Worm (Caenorhabditis elegans) whole organism, young adult: ENCODE data around the gene F08G5.3.

ENCODE experiments used
- B0035.1 ChIP-seq: sonication (generic microtip); optimal IDR thresholded peaks from 2 replicates; lab custom pipeline; 2016; ENCODE audit warnings: missing genetic modification characterization, mild to moderate bottlenecking, missing compliant biosample characterization, missing genotype, missing genetic modification reagents
- F33H1.4 ChIP-seq: fragments of 200-800 bp; sonication (Bioruptor generic); IDR thresholded peaks from 2 replicates; pipeline ENCODE4 v1.3.6; 2022; ENCODE audit warnings: missing genetic modification reagents, missing genetic modification characterization, missing compliant biosample characterization
- F52B5.7 ChIP-seq: sonication (generic microtip); optimal IDR thresholded peaks from 2 replicates; lab custom pipeline; 2016; ENCODE audit warnings: mild to moderate bottlenecking, missing genetic modification characterization, missing compliant biosample characterization
- F57A8.1 ChIP-seq: fragments of 200-800 bp; sonication (Bioruptor generic); optimal IDR thresholded peaks from 2 replicates; lab custom pipeline; 2018; ENCODE audit warnings: mild to moderate bottlenecking, missing genetic modification characterization, moderate library complexity, missing compliant biosample characterization
- F57C9.4 ChIP-seq: sonication (generic microtip); optimal IDR thresholded peaks from 2 replicates; lab custom pipeline; 2017; ENCODE audit warnings: mild to moderate bottlenecking, missing genetic modification characterization, missing compliant biosample characterization
- K11D2.4 ChIP-seq: fragments of 200-800 bp; sonication (Bioruptor generic); IDR thresholded peaks from 2 replicates; pipeline ENCODE4 v1.3.6; 2022; ENCODE audit warnings: missing genetic modification reagents, missing genetic modification characterization, missing compliant biosample characterization
- K12H6.12 ChIP-seq: fragments of 200-800 bp; sonication (Bioruptor generic); optimal IDR thresholded peaks from 2 replicates; lab custom pipeline; 2018; ENCODE audit warnings: mild to moderate bottlenecking, missing genetic modification characterization, missing compliant biosample characterization
- Y67H2A.10 ChIP-seq: fragments of 200-800 bp; sonication (Bioruptor generic); conservative IDR thresholded peaks from 2 replicates; pipeline ENCODE4 v1.3.6; 2022; ENCODE audit warnings: missing genetic modification reagents, missing genetic modification characterization, missing compliant biosample characterization
- akir-1 ChIP-seq: fragments of 200-800 bp; sonication (Bioruptor generic); optimal IDR thresholded peaks from 2 replicates; lab custom pipeline; 2018; ENCODE audit warnings: mild to moderate bottlenecking, missing genetic modification characterization, moderate library complexity, missing compliant biosample characterization
- aptf-2 ChIP-seq: fragments of 200-800 bp; sonication (Bioruptor generic); conservative IDR thresholded peaks from 2 replicates; pipeline ENCODE4 v1.3.6; 2022; ENCODE audit warnings: missing genetic modification reagents, missing genetic modification characterization, missing compliant biosample characterization
- atf-7 ChIP-seq: sonication (generic microtip); optimal IDR thresholded peaks from 2 replicates; lab custom pipeline; 2017; ENCODE audit warnings: mild to moderate bottlenecking, missing genetic modification characterization, missing compliant biosample characterization
- athp-1 ChIP-seq: sonication (generic microtip); optimal IDR thresholded peaks from 2 replicates; lab custom pipeline; 2017; ENCODE audit warnings: mild to moderate bottlenecking, missing genetic modification characterization, missing compliant biosample characterization
- attf-5 ChIP-seq: fragments of 200-800 bp; sonication (Bioruptor generic); optimal IDR thresholded peaks from 2 replicates; lab custom pipeline; 2018; ENCODE audit warnings: mild to moderate bottlenecking, missing genetic modification characterization, missing compliant biosample characterization
- ccch-3 ChIP-seq: fragments of 200-800 bp; sonication (Bioruptor generic); optimal IDR thresholded peaks from 2 replicates; lab custom pipeline; 2018; ENCODE audit warnings: mild to moderate bottlenecking, missing genetic modification characterization, missing compliant biosample characterization
- cebp-2 ChIP-seq: fragments of 200-800 bp; sonication (Bioruptor generic); IDR thresholded peaks from 2 replicates; pipeline ENCODE4 v1.3.6; 2022; ENCODE audit warnings: missing genetic modification characterization, missing compliant biosample characterization
- ceh-40 ChIP-seq: fragments of 200-800 bp; sonication (Bioruptor generic); IDR thresholded peaks from 2 replicates; pipeline ENCODE4 v1.3.6; 2022; ENCODE audit warnings: missing genetic modification characterization, missing compliant biosample characterization
- ceh-91 ChIP-seq: fragments of 200-800 bp; sonication (Bioruptor generic); IDR thresholded peaks from 2 replicates; pipeline ENCODE4 v1.3.6; 2022; ENCODE audit warnings: missing genetic modification reagents, missing genetic modification characterization, missing compliant biosample characterization
- die-1 ChIP-seq: sonication (generic microtip); optimal IDR thresholded peaks from 2 replicates; lab custom pipeline; 2016; ENCODE audit warnings: missing genotype, mild to moderate bottlenecking, missing genetic modification characterization, missing compliant biosample characterization
- efl-1 ChIP-seq: fragments of 150-350 bp; optimal IDR thresholded peaks from 2 replicates; lab custom pipeline; 2014; ENCODE audit warnings: missing biosample characterization, missing genetic modification reagents, missing genetic modification characterization
- egl-44 ChIP-seq: fragments of 200-800 bp; sonication (Bioruptor generic); IDR thresholded peaks from 2 replicates; pipeline ENCODE4 v1.3.6; 2022; ENCODE audit warnings: missing genetic modification reagents, missing genetic modification characterization, missing compliant biosample characterization
- ets-4 ChIP-seq: fragments of 200-800 bp; sonication (Bioruptor generic); optimal IDR thresholded peaks from 2 replicates; lab custom pipeline; 2018; ENCODE audit warnings: mild to moderate bottlenecking, missing genetic modification characterization, missing compliant biosample characterization
- hlh-26 ChIP-seq: fragments of 200-800 bp; sonication (Bioruptor generic); conservative IDR thresholded peaks from 2 replicates; pipeline ENCODE4 v1.3.6; 2022; ENCODE audit warnings: missing genetic modification reagents, missing genetic modification characterization, missing compliant biosample characterization
- hrde-1 ChIP-seq: sonication (generic microtip); optimal IDR thresholded peaks from 2 replicates; lab custom pipeline; 2016; ENCODE audit warnings: missing genetic modification characterization, mild to moderate bottlenecking, missing compliant biosample characterization, moderate library complexity, missing genotype, missing genetic modification reagents, borderline replicate concordance
- let-526 ChIP-seq: fragments of 200-800 bp; sonication (Bioruptor generic); IDR thresholded peaks from 2 replicates; pipeline ENCODE4 v1.3.6; 2022; ENCODE audit warnings: missing genetic modification reagents, missing genetic modification characterization, missing compliant biosample characterization
- lin-26 ChIP-seq: fragments of 200-800 bp; sonication (Bioruptor generic); IDR thresholded peaks from 2 replicates; pipeline ENCODE4 v1.3.6; 2022; ENCODE audit warnings: missing genetic modification reagents, missing genetic modification characterization, missing compliant biosample characterization
- lin-40 ChIP-seq: sonication (generic microtip); optimal IDR thresholded peaks from 2 replicates; lab custom pipeline; 2016; ENCODE audit warnings: missing genetic modification characterization, mild to moderate bottlenecking, missing compliant biosample characterization, missing genotype, missing genetic modification reagents
- madf-10 ChIP-seq: sonication (generic microtip); optimal IDR thresholded peaks from 2 replicates; lab custom pipeline; 2016; ENCODE audit warnings: mild to moderate bottlenecking, missing genetic modification characterization, missing compliant biosample characterization
- mes-4 ChIP-seq: sonication (generic microtip); optimal IDR thresholded peaks from 2 replicates; lab custom pipeline; 2016; ENCODE audit warnings: missing genotype, missing genetic modification characterization, missing compliant biosample characterization
- nfya-1 ChIP-seq: sonication (generic microtip); optimal IDR thresholded peaks from 2 replicates; lab custom pipeline; 2017; ENCODE audit warnings: antibody characterized with exemption, missing compliant biosample characterization, missing genetic modification characterization, borderline replicate concordance; ENCODE audit not compliant: insufficient read depth
- nhr-27 ChIP-seq: fragments of 200-800 bp; sonication (Bioruptor generic); optimal IDR thresholded peaks from 2 replicates; lab custom pipeline; 2018; ENCODE audit warnings: mild to moderate bottlenecking, missing genetic modification characterization, moderate library complexity, missing compliant biosample characterization
- nhr-80 ChIP-seq: sonication (generic microtip); optimal IDR thresholded peaks from 2 replicates; lab custom pipeline; 2016; ENCODE audit warnings: missing genetic modification characterization, missing compliant biosample characterization
- pbrm-1 ChIP-seq: fragments of 200-800 bp; sonication (Bioruptor generic); IDR thresholded peaks from 2 replicates; pipeline ENCODE4 v1.3.6; 2022; ENCODE audit warnings: missing genetic modification reagents, missing genetic modification characterization, missing compliant biosample characterization
- pha-4 ChIP-seq: fragments of 150-350 bp; sonication (generic microtip); optimal IDR thresholded peaks from 2 replicates; lab custom pipeline; 2014; ENCODE audit warnings: missing biosample characterization, missing genetic modification reagents, missing genetic modification characterization
- snpc-3.4 ChIP-seq: sonication (generic microtip); optimal IDR thresholded peaks from 2 replicates; lab custom pipeline; 2017; ENCODE audit warnings: missing genetic modification characterization, mild to moderate bottlenecking, missing compliant biosample characterization, antibody characterized with exemption, moderate library complexity, missing genotype, missing genetic modification reagents
- sptf-2 ChIP-seq: fragments of 200-800 bp; sonication (Bioruptor generic); optimal IDR thresholded peaks from 2 replicates; lab custom pipeline; 2018; ENCODE audit warnings: mild to moderate bottlenecking, missing genetic modification characterization, missing compliant biosample characterization
- tbx-9 ChIP-seq: sonication (generic microtip); optimal IDR thresholded peaks from 2 replicates; lab custom pipeline; 2016; ENCODE audit warnings: borderline replicate concordance, missing genetic modification characterization, inconsistent platforms, missing compliant biosample characterization
- tlf-1 ChIP-seq: fragments of 200-800 bp; sonication (Bioruptor generic); optimal IDR thresholded peaks from 2 replicates; lab custom pipeline; 2018; ENCODE audit warnings: mild to moderate bottlenecking, missing genetic modification characterization, missing compliant biosample characterization
- ztf-22 ChIP-seq: fragments of 200-800 bp; sonication (Bioruptor generic); optimal IDR thresholded peaks from 2 replicates; lab custom pipeline; 2018; ENCODE audit warnings: mild to moderate bottlenecking, missing genetic modification characterization, moderate library complexity, missing compliant biosample characterization
- ztf-28 ChIP-seq: fragments of 200-800 bp; sonication (Bioruptor generic); IDR thresholded peaks from 2 replicates; pipeline ENCODE4 v1.3.6; 2022; ENCODE audit warnings: missing genetic modification reagents, missing genetic modification characterization, missing compliant biosample characterization

F08G5.3 gene

DNA sequence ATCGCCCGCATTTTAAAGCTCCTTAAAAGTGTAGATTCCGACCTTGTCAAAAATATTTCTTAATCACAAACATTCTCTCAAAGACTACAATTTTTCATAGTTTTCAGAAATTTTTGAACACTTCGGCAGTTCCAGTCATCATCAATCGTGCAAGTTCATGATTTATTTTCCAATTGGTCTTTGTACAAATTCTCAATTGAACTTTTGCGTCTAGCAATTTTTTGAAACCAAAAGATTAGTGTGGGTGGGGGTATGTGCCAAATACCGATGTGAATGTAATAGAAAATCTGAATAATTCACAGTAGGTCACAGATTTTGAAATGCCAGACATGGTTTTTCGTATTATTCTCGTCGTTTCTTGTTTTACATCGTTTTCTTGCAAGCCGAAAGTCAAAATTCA, 21.0 kb upstream of the F08G5.3 start, which contains the start of gene clec-185 (continued):
- no peak for TF ChIP-seq die-1

DNA sequence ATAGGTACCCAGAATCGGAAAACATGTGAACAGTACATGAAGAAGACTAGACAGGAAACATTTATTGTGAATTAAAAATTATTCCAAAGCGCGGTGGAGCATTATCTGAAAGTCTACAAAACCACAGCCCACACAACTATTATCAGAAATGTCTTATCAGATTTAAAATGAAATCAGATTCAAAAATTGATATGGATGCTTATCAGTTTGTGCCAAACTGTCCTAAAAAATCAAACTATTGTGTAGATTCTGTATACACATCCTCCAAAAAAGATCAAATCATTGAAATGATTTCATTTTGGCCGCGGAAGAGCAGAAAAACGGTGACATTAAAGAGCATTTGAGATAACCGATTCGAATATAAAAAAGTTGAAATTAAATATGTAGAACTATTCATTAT, 18.1 kb upstream of the F08G5.3 start, which contains the start of gene irg-4:
irg-4 (plus strand) TSS at position 392 of the 400 bp plus-strand sequence.
- no peak for TF ChIP-seq akir-1 (GFP tag; lab: Kevin White, UChicago)
- peak; percentile 74 for TF ChIP-seq nhr-80 (tag; lab: Kevin White, UChicago)
- TF ChIP-seq, all 124 proteins: peak for 1

DNA sequence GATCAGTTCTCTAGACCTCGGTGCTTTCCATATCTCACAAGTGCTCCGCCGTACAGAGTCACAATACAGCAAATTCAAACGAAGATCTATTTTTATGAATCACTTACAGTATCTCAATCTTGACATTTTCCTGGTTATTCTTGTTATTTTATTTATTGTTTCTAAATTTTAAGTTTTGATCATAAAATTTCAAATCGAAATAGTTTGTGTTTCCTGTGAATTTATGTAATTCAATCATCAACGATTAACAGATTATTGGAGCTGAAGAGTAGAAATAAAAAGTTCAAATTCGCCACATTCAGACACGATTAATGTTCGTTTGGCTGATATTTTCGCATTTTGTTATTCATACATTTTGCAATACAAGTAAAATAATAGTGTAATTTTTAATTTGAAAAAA, 15.0 kb upstream of the F08G5.3 start, which contains the start of gene clec-184:
clec-184 (plus strand) TSS at position 301 of the 400 bp plus-strand sequence.
- TF ChIP-seq atf-7 = no peak
- TF ChIP-seq, all 124 proteins: peak for 0

DNA sequence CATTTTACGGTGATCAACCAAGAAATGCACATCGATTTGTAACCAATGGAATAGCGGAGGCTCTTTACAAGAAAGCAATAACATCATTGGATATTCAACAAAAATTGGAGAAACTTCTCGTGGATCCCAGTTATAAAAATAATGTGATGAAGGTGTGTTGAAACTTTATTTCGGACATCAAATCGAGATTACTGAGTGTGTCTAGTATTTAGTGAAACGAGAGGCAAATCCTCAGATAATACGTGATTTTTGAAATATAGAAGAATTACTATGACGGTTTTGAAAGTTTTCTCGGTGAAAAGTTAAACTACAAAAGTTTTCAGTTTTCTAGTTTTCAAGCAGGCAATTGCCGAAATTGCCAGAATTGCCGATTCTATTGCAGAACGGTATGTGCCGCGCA, 14.4 kb upstream of the F08G5.3 start:
- TF ChIP-seq F57C9.4 (tag; lab: Kevin White, UChicago) (no peak), lin-40 (tag; lab: Kevin White, UChicago) (no peak), hrde-1 (tag; lab: Kevin White, UChicago) (no peak), Y67H2A.10 (GFP tag; lab: Robert Waterston, UW) (no peak), pbrm-1 (GFP tag; lab: Robert Waterston, UW) (no peak), mes-4 (tag; lab: Kevin White, UChicago) (no peak), nhr-80 (tag; lab: Kevin White, UChicago) (no peak)

DNA sequence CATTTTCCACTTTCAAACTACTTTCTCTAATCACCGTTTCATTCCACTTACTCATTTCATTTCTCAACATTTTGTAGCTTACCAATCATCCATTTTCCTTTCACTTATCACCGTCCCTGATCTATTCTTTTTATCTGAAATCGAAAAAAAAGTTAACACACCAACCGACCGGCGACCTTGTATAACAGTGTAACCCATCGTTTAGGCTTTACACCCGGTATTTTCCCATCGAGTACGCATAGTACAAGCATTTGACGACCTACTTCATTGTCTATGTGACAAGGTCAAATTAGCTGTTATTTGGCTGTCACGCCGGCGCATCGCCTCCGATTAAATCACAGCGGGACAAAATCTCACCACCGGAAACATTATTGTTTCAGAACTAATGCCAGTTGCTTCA, 12.1 kb upstream of the F08G5.3 start:
- TF ChIP-seq ccch-3 (GFP tag; lab: Kevin White, UChicago) (no peak), hlh-26 (GFP tag; lab: Robert Waterston, UW) (no peak), pha-4 (tag; lab: Kevin White, UChicago) (no peak), ztf-22 (GFP tag; lab: Kevin White, UChicago) (no peak), ceh-40 (no peak), ceh-91 (GFP tag; lab: Robert Waterston, UW) (no peak), egl-44 (GFP tag; lab: Robert Waterston, UW) (no peak), ets-4 (GFP tag; lab: Kevin White, UChicago) (no peak), efl-1 (GFP tag; lab: Kevin White, UChicago) (no peak), tlf-1 (no peak), mes-4 (tag; lab: Kevin White, UChicago) (no peak), attf-5 (GFP tag; lab: Kevin White, UChicago) (no peak), sptf-2 (GFP tag; lab: Kevin White, UChicago) (no peak), F33H1.4 (GFP tag; lab: Robert Waterston, UW) (no peak)

DNA sequence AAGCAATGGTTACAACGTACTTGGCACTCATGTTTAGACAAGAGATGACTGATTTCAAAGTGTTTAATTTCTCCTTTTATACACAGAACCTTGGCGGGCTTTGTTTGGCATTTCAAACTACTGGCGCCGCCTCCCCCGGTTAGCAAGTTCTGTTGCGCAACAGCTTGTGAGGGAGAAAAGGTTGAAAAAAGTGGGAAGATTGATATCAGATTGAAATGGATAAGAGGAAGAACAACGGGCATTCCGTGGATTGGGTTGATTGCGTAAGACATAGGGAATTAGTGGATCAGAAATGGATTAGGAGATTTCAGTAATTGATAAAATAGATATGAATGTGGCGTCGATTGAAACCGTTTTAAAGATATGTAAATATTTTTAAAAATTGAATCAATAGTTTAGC, 11.1 kb upstream of the F08G5.3 start, which contains the start of gene col-130:
col-130 (minus strand) TSS at position 50 of the 400 bp plus-strand sequence.
- TF ChIP-seq lin-26 (GFP tag; lab: Robert Waterston, UW) = no peak
- TF ChIP-seq pha-4 (tag; lab: Kevin White, UChicago) = no peak
- no peak for TF ChIP-seq snpc-3.4
- no peak for TF ChIP-seq let-526
- TF ChIP-seq cebp-2 (GFP tag; lab: Robert Waterston, UW) = no peak
- TF ChIP-seq nfya-1 (tag; lab: Kevin White, UChicago) = no peak
- no peak for TF ChIP-seq nhr-27 (tag; lab: Kevin White, UChicago)
- TF ChIP-seq athp-1 (tag; lab: Kevin White, UChicago) = no peak
- no peak for TF ChIP-seq F57A8.1 (GFP tag; lab: Kevin White, UChicago)
- TF ChIP-seq K11D2.4 (GFP tag; lab: Robert Waterston, UW) = no peak
- no peak for TF ChIP-seq ztf-28 (GFP tag; lab: Robert Waterston, UW)
- no peak for TF ChIP-seq F52B5.7 (tag; lab: Kevin White, UChicago)
- no peak for TF ChIP-seq K12H6.12
- TF ChIP-seq B0035.1 (tag; lab: Kevin White, UChicago) = no peak
- TF ChIP-seq tbx-9 (tag; lab: Kevin White, UChicago) = no peak
- TF ChIP-seq madf-10 (tag; lab: Kevin White, UChicago) = no peak
- TF ChIP-seq aptf-2 (GFP tag; lab: Robert Waterston, UW) = no peak
